Worm (Caenorhabditis elegans): Measurements from ENCODE around the gene F14D2.5.

The F14D2.5 gene

ce11 chrII:3347940-3348610 is 7.7 kb downstream of the F14D2.5 start, which contains the start of the genes F14D2.14 and bath-29:
Gene F14D2.14 (minus strand): TSS chrII:3347990.
Gene bath-29 (plus strand): TSS chrII:3348560.
- TF ChIP-seq tab-1 (GFP tag; IDR thresholded peaks at IDR 0.05) (no peak), ztf-23 (GFP tag; IDR thresholded peaks at IDR 0.05) (no peak), flt-1 (GFP tag; IDR thresholded peaks at IDR 0.05) (no peak), med-1 (GFP tag; optimal IDR thresholded peaks at IDR 0.05; ENCODE audit: insufficient read depth) (no peak), klf-2 (GFP tag; conservative IDR thresholded peaks at IDR 0.05) (no peak), cog-1 (tag; optimal IDR thresholded peaks at IDR 0.05) (no peak), T22C8.4 (GFP tag; IDR thresholded peaks at IDR 0.05) (no peak), ref-1 (GFP tag; conservative IDR thresholded peaks at IDR 0.05) (no peak), ztf-29 (GFP tag; IDR thresholded peaks at IDR 0.05) (no peak)

ce11 chrII:3349820-3350291 is 9.5 kb downstream of the F14D2.5 start, which contains the start of gene F14D2.8:
Gene F14D2.8 (minus strand): TSS chrII:3349870.
- TF ChIP-seq tab-1 (GFP tag; IDR thresholded peaks at IDR 0.05) (no peak), ref-1 (GFP tag; conservative IDR thresholded peaks at IDR 0.05) (no peak), T22C8.4 (GFP tag; IDR thresholded peaks at IDR 0.05) (no peak)

ce11 chrII:3358834-3359233 is 18.5 kb downstream of the F14D2.5 start, which contains the start of the genes lido-14 and bath-27:
Gene lido-14 (plus strand): TSS chrII:3359134.
Gene bath-27 (plus strand): TSS chrII:3359139.
- TF ChIP-seq cog-1 (tag; optimal IDR thresholded peaks at IDR 0.05), result no peak
- no peak for TF ChIP-seq ztf-29 (GFP tag; IDR thresholded peaks at IDR 0.05)
- no peak for TF ChIP-seq T22C8.4 (GFP tag; IDR thresholded peaks at IDR 0.05)
- no peak for TF ChIP-seq ref-1 (GFP tag; conservative IDR thresholded peaks at IDR 0.05)
- no peak for TF ChIP-seq klf-2 (GFP tag; conservative IDR thresholded peaks at IDR 0.05)
- TF ChIP-seq flt-1 (GFP tag; IDR thresholded peaks at IDR 0.05), result no peak
- TF ChIP-seq ztf-23 (GFP tag; IDR thresholded peaks at IDR 0.05), result no peak
- TF ChIP-seq tab-1 (GFP tag; IDR thresholded peaks at IDR 0.05), result no peak
- no peak for TF ChIP-seq med-1 (GFP tag; optimal IDR thresholded peaks at IDR 0.05; ENCODE audit: insufficient read depth)

ce11 chrII:3365569-3365968 is 25.2 kb downstream of the F14D2.5 start:
- TF ChIP-seq flt-1 (GFP tag; IDR thresholded peaks at IDR 0.05), result peak; percentile 11; the same call in 1 of the 2 replicates

ce11 chrII:3367100-3367499 is 26.7 kb downstream of the F14D2.5 start, which contains the start of gene Y49F6C.6:
Gene Y49F6C.6 (minus strand): TSS chrII:3367200.
- TF ChIP-seq klf-2 (GFP tag; conservative IDR thresholded peaks at IDR 0.05) (no peak), cog-1 (tag; optimal IDR thresholded peaks at IDR 0.05) (no peak), med-1 (GFP tag; optimal IDR thresholded peaks at IDR 0.05; ENCODE audit: insufficient read depth) (no peak), flt-1 (GFP tag; IDR thresholded peaks at IDR 0.05) (no peak), ztf-29 (GFP tag; IDR thresholded peaks at IDR 0.05) (no peak), T22C8.4 (GFP tag; IDR thresholded peaks at IDR 0.05) (no peak), ref-1 (GFP tag; conservative IDR thresholded peaks at IDR 0.05) (no peak), ztf-23 (GFP tag; IDR thresholded peaks at IDR 0.05) (no peak)

- TF ChIP-seq ztf-29 (GFP tag; IDR thresholded peaks at IDR 0.05) (no peak), ref-1 (GFP tag; conservative IDR thresholded peaks at IDR 0.05) (no peak), med-1 (GFP tag; optimal IDR thresholded peaks at IDR 0.05; ENCODE audit: insufficient read depth) (no peak), flt-1 (GFP tag; IDR thresholded peaks at IDR 0.05) (no peak), cog-1 (tag; optimal IDR thresholded peaks at IDR 0.05) (no peak), klf-2 (GFP tag; conservative IDR thresholded peaks at IDR 0.05) (no peak), ztf-23 (GFP tag; IDR thresholded peaks at IDR 0.05) (no peak), tab-1 (GFP tag; IDR thresholded peaks at IDR 0.05) (no peak), T22C8.4 (GFP tag; IDR thresholded peaks at IDR 0.05) (no peak)
Observed at ce11 chrII:3368097-3368496, 27.7 kb downstream of the F14D2.5 start, which contains the start of gene Y49F6C.7. Gene Y49F6C.7 (minus strand): TSS chrII:3368197.

ce11 chrII:3370061-3370460 is 29.7 kb downstream of the F14D2.5 start, which contains the start of gene Y49F6C.8:
Gene Y49F6C.8 (minus strand): TSS chrII:3370111.
- TF ChIP-seq cog-1 (tag; optimal IDR thresholded peaks at IDR 0.05), result no peak

ce11 chrII:3371010-3371409 is 30.7 kb downstream of the F14D2.5 start, which contains the start of gene bath-23:
Gene bath-23 (plus strand): TSS chrII:3371310.
- no peak for TF ChIP-seq ztf-29 (GFP tag; IDR thresholded peaks at IDR 0.05)
- TF ChIP-seq tab-1 (GFP tag; IDR thresholded peaks at IDR 0.05), result no peak

- no peak for TF ChIP-seq cog-1 (tag; optimal IDR thresholded peaks at IDR 0.05)
- no peak for TF ChIP-seq tab-1 (GFP tag; IDR thresholded peaks at IDR 0.05)
- TF ChIP-seq ztf-23 (GFP tag; IDR thresholded peaks at IDR 0.05), result no peak
- no peak for TF ChIP-seq T22C8.4 (GFP tag; IDR thresholded peaks at IDR 0.05)
- TF ChIP-seq ztf-29 (GFP tag; IDR thresholded peaks at IDR 0.05), result no peak
- TF ChIP-seq flt-1 (GFP tag; IDR thresholded peaks at IDR 0.05), result no peak
- TF ChIP-seq klf-2 (GFP tag; conservative IDR thresholded peaks at IDR 0.05), result no peak
Observed at ce11 chrII:3373875-3374274, 33.5 kb downstream of the F14D2.5 start.

ce11 chrII:3374779-3375178 is 34.4 kb downstream of the F14D2.5 start, which contains the start of gene bath-10:
Gene bath-10 (plus strand): TSS chrII:3375079.
- TF ChIP-seq tab-1 (GFP tag; IDR thresholded peaks at IDR 0.05) (no peak), ztf-23 (GFP tag; IDR thresholded peaks at IDR 0.05) (no peak), med-1 (GFP tag; optimal IDR thresholded peaks at IDR 0.05; ENCODE audit: insufficient read depth) (no peak), klf-2 (GFP tag; conservative IDR thresholded peaks at IDR 0.05) (no peak), ref-1 (GFP tag; conservative IDR thresholded peaks at IDR 0.05) (no peak), cog-1 (tag; optimal IDR thresholded peaks at IDR 0.05) (no peak), flt-1 (GFP tag; IDR thresholded peaks at IDR 0.05) (no peak), T22C8.4 (GFP tag; IDR thresholded peaks at IDR 0.05) (no peak), ztf-29 (GFP tag; IDR thresholded peaks at IDR 0.05) (no peak)
